Fruit fly (Drosophila melanogaster) whole organism, pupa: ENCODE data around the gene nrv2.

ENCODE experiments used
- CG10348 ChIP-seq: fragments of 200-800 bp; sonication (Bioruptor generic); IDR thresholded peaks from 2 replicates; pipeline ENCODE4 v1.3.6; 2022; ENCODE audit warnings: missing biosample characterization, missing genetic modification characterization
- CG12605 ChIP-seq: fragments of 200-800 bp; sonication (Bioruptor generic); IDR thresholded peaks from 2 replicates; pipeline ENCODE4 v1.3.6; 2022; ENCODE audit warnings: missing biosample characterization, missing genetic modification characterization
- CG13204 ChIP-seq: fragments of 200-800 bp; sonication (Bioruptor generic); optimal IDR thresholded peaks from 2 replicates; lab custom pipeline; 2018; ENCODE audit warnings: missing biosample characterization, mild to moderate bottlenecking, missing genetic modification characterization, moderate library complexity
- CG15710 ChIP-seq: fragments of 200-800 bp; sonication (Bioruptor generic); optimal IDR thresholded peaks from 2 replicates; lab custom pipeline; 2018; ENCODE audit warnings: missing biosample characterization, mild to moderate bottlenecking, missing genetic modification characterization, moderate library complexity
- CG4496 ChIP-seq: fragments of 200-800 bp; sonication (Bioruptor generic); IDR thresholded peaks from 3 replicates; pipeline ENCODE4 v1.3.6; 2022; ENCODE audit warnings: missing biosample characterization, missing genetic modification characterization
- CG8159 ChIP-seq: fragments of 200-800 bp; sonication (Bioruptor generic); optimal IDR thresholded peaks from 3 replicates; lab custom pipeline; 2018; ENCODE audit warnings: missing biosample characterization, mild to moderate bottlenecking, missing genetic modification characterization, moderate library complexity
- CG8301 ChIP-seq: fragments of 200-800 bp; sonication (Bioruptor generic); optimal IDR thresholded peaks from 2 replicates; lab custom pipeline; 2018; ENCODE audit warnings: missing biosample characterization, mild to moderate bottlenecking, missing genetic modification characterization
- CG9948 ChIP-seq: fragments of 200-800 bp; sonication (Bioruptor generic); optimal IDR thresholded peaks from 2 replicates; lab custom pipeline; 2018; ENCODE audit warnings: missing biosample characterization, mild to moderate bottlenecking, missing genetic modification characterization, moderate library complexity
- D1 ChIP-seq: fragments of 200-800 bp; sonication (Bioruptor generic); optimal IDR thresholded peaks from 2 replicates; lab custom pipeline; 2018; ENCODE audit warnings: missing biosample characterization, mild to moderate bottlenecking, missing genetic modification characterization, moderate library complexity
- EcR ChIP-seq: fragments of 200-800 bp; sonication (Bioruptor generic); optimal IDR thresholded peaks from 3 replicates; lab custom pipeline; 2019; ENCODE audit warnings: missing biosample characterization, missing genetic modification characterization, mild to moderate bottlenecking, moderate library complexity, missing genetic modification reagents
- Pif1A ChIP-seq: fragments of 200-800 bp; sonication (Bioruptor generic); optimal IDR thresholded peaks from 3 replicates; lab custom pipeline; 2016; ENCODE audit warnings: missing biosample characterization, missing genetic modification characterization
- Snoo ChIP-seq: fragments of 200-800 bp; sonication (Bioruptor generic); optimal IDR thresholded peaks from 3 replicates; lab custom pipeline; 2017; ENCODE audit warnings: missing biosample characterization, mild to moderate bottlenecking, missing genetic modification characterization, inconsistent platforms
- fd96Ca ChIP-seq: fragments of 200-800 bp; sonication (Bioruptor generic); IDR thresholded peaks from 3 replicates; pipeline ENCODE4 v1.3.6; 2022; ENCODE audit warnings: missing biosample characterization, missing genetic modification characterization

- TF ChIP-seq fd96Ca (GFP tag; lab: Robert Waterston, UW): no peak
- no peak for TF ChIP-seq Pif1A (GFP tag; lab: Kevin White, UChicago)
- no peak for TF ChIP-seq CG10348
- no peak for TF ChIP-seq Snoo (tag; lab: Kevin White, UChicago)
- TF ChIP-seq EcR: no peak
- no peak for TF ChIP-seq CG8301 (tag; lab: Kevin White, UChicago)
- TF ChIP-seq CG13204: no peak
- TF ChIP-seq CG9948 (tag; lab: Kevin White, UChicago): no peak
- TF ChIP-seq CG15710: no peak
- no peak for TF ChIP-seq CG8159 (tag; lab: Kevin White, UChicago)
- TF ChIP-seq CG4496 (GFP tag; lab: Robert Waterston, UW): no peak
- peak; percentile 27 for TF ChIP-seq D1 (tag; lab: Kevin White, UChicago)
- no peak for TF ChIP-seq CG12605 (GFP tag; lab: Robert Waterston, UW)
These were observed 1.3 kb downstream of the nrv2 start for dm6 chr2L:6797408-6797807.
